Worm (Caenorhabditis elegans) whole organism, L1 larva: Measurements from ENCODE around the gene F20C5.7.
A peak's percentile ranks its signal among the peaks of the same experiment; 100 is the strongest.

Experiments
- C04F5.9 ChIP-seq: sonication (generic microtip); optimal IDR thresholded peaks from 2 replicates; lab custom pipeline; 2016; ENCODE audit warnings: missing genetic modification characterization, missing compliant biosample characterization
- C16A3.4 ChIP-seq: fragments of 150-350 bp; optimal IDR thresholded peaks from 2 replicates; lab custom pipeline; 2014; ENCODE audit warnings: missing biosample characterization, missing genetic modification characterization
- C34B4.2 ChIP-seq: sonication (generic microtip); optimal IDR thresholded peaks from 2 replicates; lab custom pipeline; 2017; ENCODE audit warnings: mild to moderate bottlenecking, missing genetic modification characterization, missing compliant biosample characterization
- aha-1 ChIP-seq: fragments of 150-350 bp; optimal IDR thresholded peaks from 2 replicates; lab custom pipeline; 2014; ENCODE audit warnings: missing biosample characterization, missing genetic modification characterization
- alr-1 ChIP-seq: fragments of 200-800 bp; sonication (Bioruptor generic); optimal IDR thresholded peaks from 2 replicates; lab custom pipeline; 2018; ENCODE audit warnings: borderline replicate concordance, mild to moderate bottlenecking, missing genetic modification characterization, missing compliant biosample characterization
- ceh-63 ChIP-seq: fragments of 200-800 bp; sonication (Bioruptor generic); optimal IDR thresholded peaks from 2 replicates; lab custom pipeline; 2018; ENCODE audit warnings: mild to moderate bottlenecking, missing genetic modification characterization, missing compliant biosample characterization
- ceh-82 ChIP-seq, 3 experiments: fragments of 150-350 bp in 1 of 3; sonication (generic microtip) in 2 of 3; optimal IDR thresholded peaks; 2 replicates each; lab custom pipeline; 2014 to 2017; ENCODE audit warnings: missing biosample characterization in 3 of 3, missing genetic modification characterization in 3 of 3
- dpl-1 ChIP-seq, 3 experiments: fragments of 150-350 bp in 2 of 3; sonication (generic microtip) in 1 of 3; optimal IDR thresholded peaks; 2 replicates each; lab custom pipeline; 2014 to 2017; ENCODE audit warnings: missing biosample characterization in 3 of 3, missing genetic modification characterization in 3 of 3, missing genetic modification reagents in 3 of 3
- dsc-1 ChIP-seq: sonication (generic microtip); optimal IDR thresholded peaks from 2 replicates; lab custom pipeline; 2016; ENCODE audit warnings: mild to moderate bottlenecking, missing genetic modification characterization, missing compliant biosample characterization
- efl-1 ChIP-seq, 4 experiments: fragments of 150-350 bp; optimal IDR thresholded peaks in 3 of 4; peaks in 1 of 4; 1 replicate in 1 of 4; 2 replicates in 3 of 4; lab custom pipeline; 2014; ENCODE audit warnings: missing biosample characterization in 2 of 4, missing genetic modification characterization in 2 of 4, missing genetic modification reagents in 2 of 4
- egl-13 ChIP-seq: sonication (generic microtip); optimal IDR thresholded peaks from 2 replicates; lab custom pipeline; 2016; ENCODE audit warnings: missing genotype, missing genetic modification reagents, missing genetic modification characterization, missing compliant biosample characterization
- elt-2 ChIP-seq: sonication (generic microtip); optimal IDR thresholded peaks from 2 replicates; lab custom pipeline; 2016; ENCODE audit warnings: missing genetic modification characterization, mild to moderate bottlenecking, inconsistent platforms, missing compliant biosample characterization, missing genetic modification reagents
- elt-3 ChIP-seq, 6 experiments: fragments of 150-350 bp in 1 of 6; sonication (generic microtip); optimal IDR thresholded peaks; 2 replicates each; lab custom pipeline; 2017 to 2018; ENCODE audit warnings: missing biosample characterization in 6 of 6, missing genetic modification characterization in 6 of 6, inconsistent platforms in 1 of 6
- fkh-8 ChIP-seq: sonication (generic microtip); optimal IDR thresholded peaks from 2 replicates; lab custom pipeline; 2016; ENCODE audit warnings: mild to moderate bottlenecking, missing genetic modification characterization, missing compliant biosample characterization
- hlh-17 ChIP-seq: fragments of 200-800 bp; sonication (Bioruptor generic); optimal IDR thresholded peaks from 2 replicates; lab custom pipeline; 2018; ENCODE audit warnings: missing genetic modification characterization, mild to moderate bottlenecking, missing compliant biosample characterization, moderate library complexity, borderline replicate concordance
- irx-1 ChIP-seq: sonication (generic microtip); optimal IDR thresholded peaks from 2 replicates; lab custom pipeline; 2016; ENCODE audit warnings: missing genetic modification characterization, missing compliant biosample characterization
- isw-1 ChIP-seq: fragments of 200-800 bp; sonication (Bioruptor generic); IDR thresholded peaks from 2 replicates; pipeline ENCODE4 v1.3.6; 2022; ENCODE audit warnings: missing genetic modification characterization, missing compliant biosample characterization
- lin-14 ChIP-seq: fragments of 200-800 bp; sonication (Bioruptor generic); optimal IDR thresholded peaks from 2 replicates; lab custom pipeline; 2018; ENCODE audit warnings: mild to moderate bottlenecking, missing genetic modification characterization, moderate library complexity, missing compliant biosample characterization
- lin-35 ChIP-seq, 2 experiments: fragments of 150-350 bp; optimal IDR thresholded peaks; 2 replicates each; lab custom pipeline; 2014; ENCODE audit warnings: missing biosample characterization in 2 of 2, missing genetic modification characterization in 2 of 2, missing genetic modification reagents in 2 of 2
- lir-3 ChIP-seq: sonication (generic microtip); optimal IDR thresholded peaks from 2 replicates; lab custom pipeline; 2016; ENCODE audit warnings: mild to moderate bottlenecking, missing genetic modification characterization, moderate library complexity, missing compliant biosample characterization; ENCODE audit not compliant: poor library complexity
- lsy-2 ChIP-seq, 2 experiments: fragments of 150-350 bp; optimal IDR thresholded peaks; 2 replicates each; lab custom pipeline; 2014; ENCODE audit warnings: missing biosample characterization in 2 of 2, missing genetic modification characterization in 2 of 2
- nhr-20 ChIP-seq: sonication (generic microtip); optimal IDR thresholded peaks from 2 replicates; lab custom pipeline; 2016; ENCODE audit warnings: mild to moderate bottlenecking, missing genetic modification characterization, missing compliant biosample characterization
- nhr-47 ChIP-seq: sonication (generic microtip); optimal IDR thresholded peaks from 2 replicates; lab custom pipeline; 2016; ENCODE audit warnings: mild to moderate bottlenecking, missing genetic modification characterization, moderate library complexity, missing compliant biosample characterization
- nhr-71 ChIP-seq: sonication (generic microtip); optimal IDR thresholded peaks from 2 replicates; lab custom pipeline; 2016; ENCODE audit warnings: mild to moderate bottlenecking, missing genetic modification characterization, moderate library complexity, missing compliant biosample characterization
- nhr-77 ChIP-seq: fragments of 150-350 bp; optimal IDR thresholded peaks from 2 replicates; lab custom pipeline; 2014; ENCODE audit warnings: missing biosample characterization, missing genetic modification characterization
- nhr-90 ChIP-seq: sonication (generic microtip); optimal IDR thresholded peaks from 2 replicates; lab custom pipeline; 2016; ENCODE audit warnings: mild to moderate bottlenecking, missing genetic modification characterization, missing compliant biosample characterization; ENCODE audit not compliant: poor library complexity
- pax-3 ChIP-seq: fragments of 200-800 bp; sonication (Bioruptor generic); optimal IDR thresholded peaks from 2 replicates; lab custom pipeline; 2018; ENCODE audit warnings: mild to moderate bottlenecking, missing genetic modification characterization, moderate library complexity, missing compliant biosample characterization
- pqm-1 ChIP-seq: sonication (generic microtip); optimal IDR thresholded peaks from 3 replicates; lab custom pipeline; 2017; ENCODE audit warnings: missing biosample characterization, missing genetic modification characterization
- rnt-1 ChIP-seq: sonication (generic microtip); optimal IDR thresholded peaks from 2 replicates; lab custom pipeline; 2016; ENCODE audit warnings: mild to moderate bottlenecking, missing genetic modification characterization, moderate library complexity, missing compliant biosample characterization
- snu-23 ChIP-seq: sonication (generic microtip); optimal IDR thresholded peaks from 2 replicates; lab custom pipeline; 2016; ENCODE audit warnings: missing genetic modification characterization, missing compliant biosample characterization
- sptf-1 ChIP-seq: fragments of 150-350 bp; optimal IDR thresholded peaks from 2 replicates; lab custom pipeline; 2014; ENCODE audit warnings: missing biosample characterization, missing genetic modification characterization
- sup-37 ChIP-seq: fragments of 200-800 bp; sonication (Bioruptor generic); optimal IDR thresholded peaks from 2 replicates; lab custom pipeline; 2018; ENCODE audit warnings: mild to moderate bottlenecking, missing genetic modification characterization, missing compliant biosample characterization
- swsn-7 ChIP-seq: sonication (generic microtip); optimal IDR thresholded peaks from 2 replicates; lab custom pipeline; 2016; ENCODE audit warnings: missing genetic modification characterization, missing compliant biosample characterization
- unc-130 ChIP-seq: fragments of 150-350 bp; optimal IDR thresholded peaks from 2 replicates; lab custom pipeline; 2017; ENCODE audit warnings: missing biosample characterization, missing genetic modification characterization, inconsistent platforms
- unc-30 ChIP-seq: sonication (generic microtip); optimal IDR thresholded peaks from 2 replicates; lab custom pipeline; 2017; ENCODE audit warnings: missing biosample characterization, missing genetic modification characterization
- unc-62 ChIP-seq: fragments of 150-350 bp; optimal IDR thresholded peaks from 2 replicates; lab custom pipeline; 2014; ENCODE audit warnings: missing biosample characterization, missing genetic modification reagents, missing genetic modification characterization
- unc-86 ChIP-seq: sonication (generic microtip); optimal IDR thresholded peaks from 2 replicates; lab custom pipeline; 2016; ENCODE audit warnings: missing genetic modification characterization, missing compliant biosample characterization
- unc-98 ChIP-seq: fragments of 200-800 bp; sonication (Bioruptor generic); IDR thresholded peaks from 2 replicates; pipeline ENCODE4 v1.3.6; 2022; ENCODE audit warnings: missing genetic modification characterization, missing compliant biosample characterization
- ztf-11 ChIP-seq, 2 experiments: sonication (generic microtip); optimal IDR thresholded peaks; 2 replicates each; lab custom pipeline; 2016 to 2017; ENCODE audit warnings: missing genetic modification characterization in 2 of 2, missing biosample characterization in 1 of 2, missing compliant biosample characterization in 1 of 2

Gene F20C5.7

ce11 chrIV:8758620-8759019 lies 13.1 kb upstream of the F20C5.7 start (continued):
- TF ChIP-seq C04F5.9 (tag; lab: Kevin White, UChicago) (no peak), unc-130 (tag; lab: Kevin White, UChicago) (no peak), irx-1 (tag; lab: Kevin White, UChicago) (peak; percentile 43), isw-1 (GFP tag; lab: Robert Waterston, UW) (peak; percentile 31; the same call in 1 of the 2 replicates), unc-62 (GFP tag; lab: Kevin White, UChicago) (no peak), sptf-1 (tag; lab: Kevin White, UChicago) (no peak), dpl-1 (GFP tag; optimal IDR thresholded peaks at IDR 0.05; lab: Kevin White, UChicago) (peak in 1 of 3 experiments; percentile 28), nhr-47 (tag; lab: Kevin White, UChicago) (peak; percentile 54), lir-3 (no peak), elt-3 (tag; optimal IDR thresholded peaks at IDR 0.05; lab: Kevin White, UChicago) (no peak), fkh-8 (peak; percentile 57), ceh-82 (tag; optimal IDR thresholded peaks at IDR 0.05; lab: Kevin White, UChicago) (peak; percentile 2 to 65 (median 26)), unc-86 (tag; lab: Kevin White, UChicago) (peak; percentile 47), elt-2 (tag; lab: Kevin White, UChicago) (no peak), sup-37 (GFP tag; lab: Kevin White, UChicago) (no peak), hlh-17 (GFP tag; lab: Kevin White, UChicago) (no peak), unc-30 (no peak), swsn-7 (tag; lab: Kevin White, UChicago) (peak; percentile 42), ceh-63 (no peak)

- TF ChIP-seq unc-98 (GFP tag; lab: Robert Waterston, UW) (no peak), egl-13 (no peak), unc-130 (tag; lab: Kevin White, UChicago) (peak; percentile 31), nhr-90 (tag; lab: Kevin White, UChicago) (no peak), nhr-77 (no peak), elt-2 (tag; lab: Kevin White, UChicago) (peak; percentile 69), C34B4.2 (no peak), snu-23 (GFP tag; lab: Kevin White, UChicago) (peak; percentile 25), C16A3.4 (tag; lab: Kevin White, UChicago) (peak; percentile 1), aha-1 (tag; lab: Kevin White, UChicago) (no peak), rnt-1 (peak; percentile 33), lin-14 (peak; percentile 78), ztf-11 (tag; optimal IDR thresholded peaks at IDR 0.05; lab: Kevin White, UChicago) (no peak), dsc-1 (no peak), nhr-71 (tag; lab: Kevin White, UChicago) (peak; percentile 51), pqm-1 (tag; lab: Kevin White, UChicago) (peak; percentile 82), lin-35 (GFP tag; optimal IDR thresholded peaks at IDR 0.05; lab: Kevin White, UChicago) (peak in 1 of 2 experiments; percentile 22), pax-3 (no peak), nhr-20 (peak; percentile 24), ceh-82 (tag; optimal IDR thresholded peaks at IDR 0.05; lab: Kevin White, UChicago) (peak in 1 of 3 experiments; percentile 10), alr-1 (tag; lab: Kevin White, UChicago) (no peak), swsn-7 (tag; lab: Kevin White, UChicago) (peak; percentile 5), lsy-2 (tag; optimal IDR thresholded peaks at IDR 0.05; lab: Kevin White, UChicago) (peak in 1 of 2 experiments; percentile 38), efl-1 (optimal IDR thresholded peaks at IDR 0.05; lab: Kevin White, UChicago) (peak in 1 of 2 experiments; percentile 12), efl-1 (GFP tag; optimal IDR thresholded peaks at IDR 0.05 in 1 of 2; lab: Kevin White, UChicago) (no peak)
These were observed 12.2 kb upstream of the F20C5.7 start for ce11 chrIV:8757729-8758128.
